Fruit fly (Drosophila melanogaster) whole organism: ENCODE results near the gene CG43235.

Source experiments
- Dll ChIP-seq: fragments of >200 bp; optimal IDR thresholded peaks from 2 replicates; lab custom pipeline; 2017
- EcR ChIP-seq, 2 experiments: fragments of >200 bp; optimal IDR thresholded peaks; 2 replicates each; lab custom pipeline; 2017; ENCODE audit warnings: missing biosample characterization in 2 of 2, missing genetic modification characterization in 2 of 2, missing genetic modification reagents in 2 of 2
- usp ChIP-seq: fragments of >200 bp; optimal IDR thresholded peaks from 2 replicates; lab custom pipeline; 2017; ENCODE audit warnings: missing biosample characterization, missing genetic modification characterization, mixed read lengths

DNA sequence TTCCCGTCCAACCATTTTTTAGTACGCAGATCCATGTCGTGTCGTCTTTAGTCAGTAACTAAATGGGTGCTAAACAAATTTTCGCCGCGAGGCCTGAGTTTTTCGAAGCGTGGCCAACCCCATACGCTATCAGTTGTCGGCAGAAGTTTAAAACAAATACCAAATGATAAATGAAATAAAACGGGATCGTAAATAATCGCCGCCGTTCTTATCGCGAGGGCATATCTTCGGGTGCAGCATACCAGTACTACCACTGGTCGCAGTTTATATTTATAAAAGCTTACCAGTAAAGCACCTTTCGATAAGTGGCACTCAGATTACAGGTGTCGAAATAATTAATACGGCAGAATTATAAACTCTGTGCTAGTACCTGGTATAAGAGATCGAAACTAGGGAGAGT is 7.5 kb upstream of the CG43235 start:
- TF ChIP-seq usp (no peak), EcR (GFP tag; optimal IDR thresholded peaks at IDR 0.05; lab: Kevin White, UChicago) (no peak), Dll (lab: Kevin White, UChicago) (no peak)
